Fruit fly (Drosophila melanogaster) whole organism, adult: ENCODE results near the gene M1BP.

Source experiments
- CG11617 ChIP-seq: fragments of 200-800 bp; sonication (Bioruptor generic); optimal IDR thresholded peaks from 2 replicates; lab custom pipeline; 2017; ENCODE audit warnings: mild to moderate bottlenecking, missing biosample characterization, missing genetic modification reagents, missing genetic modification characterization
- CG14711 ChIP-seq: fragments of 200-800 bp; sonication (Bioruptor generic); optimal IDR thresholded peaks from 2 replicates; lab custom pipeline; 2018; ENCODE audit warnings: missing biosample characterization, mild to moderate bottlenecking, missing genetic modification characterization, moderate library complexity
- CG5204 ChIP-seq: fragments of 200-800 bp; sonication (Bioruptor generic); optimal IDR thresholded peaks from 2 replicates; lab custom pipeline; 2016; ENCODE audit warnings: missing biosample characterization, missing genetic modification characterization
- Crg-1 ChIP-seq: fragments of 200-800 bp; sonication (Bioruptor generic); optimal IDR thresholded peaks from 2 replicates; lab custom pipeline; 2016; ENCODE audit warnings: missing biosample characterization, missing genetic modification characterization
- Mnt ChIP-seq: fragments of 200-800 bp; sonication (Bioruptor generic); optimal IDR thresholded peaks from 2 replicates; lab custom pipeline; 2016; ENCODE audit warnings: missing biosample characterization, mild to moderate bottlenecking, missing genetic modification characterization
- kay ChIP-seq: fragments of 200-800 bp; sonication (Bioruptor generic); peaks from one replicate; lab custom pipeline; 2016; ENCODE audit warnings: missing biosample characterization, missing genetic modification characterization, borderline replicate concordance
- ovo ChIP-seq: fragments of 200-800 bp; sonication (Bioruptor generic); optimal IDR thresholded peaks from 2 replicates; lab custom pipeline; 2016; ENCODE audit warnings: missing biosample characterization, missing genetic modification characterization

dm6 chr3R:8772591-8772990 lies 41.1 kb upstream of the M1BP start, which contains the start of gene CG13318:
- TF ChIP-seq kay (no peak), CG5204 (GFP tag; lab: Kevin White, UChicago) (no peak), CG11617 (GFP tag; lab: Kevin White, UChicago) (no peak), CG14711 (no peak), Mnt (GFP tag; lab: Kevin White, UChicago) (no peak), ovo (GFP tag; lab: Kevin White, UChicago) (no peak), Crg-1 (GFP tag; lab: Kevin White, UChicago) (no peak)
